Worm (Caenorhabditis elegans) whole organism, L4/young adult: ENCODE data around the gene fbxa-26.

Source experiments
- W03F9.2 ChIP-seq: fragments of 150-350 bp; optimal IDR thresholded peaks from 2 replicates; lab custom pipeline; 2014; ENCODE audit warnings: missing biosample characterization, missing genetic modification characterization
- him-1 ChIP-seq: sonication (generic microtip); optimal IDR thresholded peaks from 2 replicates; lab custom pipeline; 2016; ENCODE audit warnings: missing genotype, missing genetic modification reagents, missing genetic modification characterization, missing compliant biosample characterization

DNA sequence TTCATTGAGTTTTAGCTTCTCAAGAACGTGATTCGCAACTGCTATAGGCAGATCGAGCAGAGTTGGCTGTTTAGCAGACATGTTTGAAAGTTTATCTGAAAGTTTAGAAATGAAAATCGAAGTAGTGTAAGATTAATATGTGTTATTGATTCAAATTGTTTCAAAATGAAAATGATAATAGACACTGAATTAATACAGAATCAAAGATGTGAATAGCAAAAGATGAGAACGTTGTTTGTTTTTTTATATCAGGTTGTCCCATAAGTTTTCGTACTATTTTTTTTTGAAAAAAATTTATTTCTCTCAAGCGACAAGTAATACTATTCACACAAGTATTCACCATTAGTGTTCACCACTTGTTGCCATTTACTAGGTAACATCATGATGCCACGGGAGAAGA, 49.2 kb downstream of the fbxa-26 start, which contains the start of gene fbxa-36:
- no peak for TF ChIP-seq W03F9.2 (tag; lab: Kevin White, UChicago)
- TF ChIP-seq him-1 (tag; lab: Kevin White, UChicago): no peak
